Fruit fly (Drosophila melanogaster) S2 (cell line): ENCODE measurements around the gene Rab11.

ENCODE experiments used
- CG8478 ChIP-seq: fragments of >200 bp; optimal IDR thresholded peaks from 2 replicates; lab custom pipeline; 2018
- CTCF ChIP-seq, 2 experiments: fragments of >200 bp; optimal IDR thresholded peaks; 2 replicates each; lab custom pipeline; 2018

DNA sequence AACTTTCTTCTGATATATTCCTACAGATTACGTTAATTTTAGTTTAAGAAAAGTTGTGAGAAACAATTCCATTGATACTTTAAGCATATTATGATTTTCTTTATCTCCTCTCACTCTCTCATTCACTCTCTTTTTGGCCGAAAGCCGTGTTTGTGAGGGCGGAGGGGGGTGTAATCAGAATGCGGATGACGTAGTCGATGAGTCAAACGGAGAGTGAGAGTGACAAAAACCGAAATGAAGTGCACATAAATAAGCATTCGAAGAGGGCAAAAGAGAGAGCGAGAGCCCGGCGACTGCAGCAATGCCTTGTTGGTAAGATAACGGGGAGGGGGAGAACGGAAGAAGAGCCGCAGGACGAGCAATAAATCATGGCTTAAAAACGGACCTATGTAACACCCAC is 16.9 kb upstream of the Rab11 start:
- TF ChIP-seq CG8478 (lab: Kevin White, UChicago): no peak
- no peak for TF ChIP-seq CTCF (optimal IDR thresholded peaks at IDR 0.05; lab: Kevin White, UChicago)
